Fruit fly (Drosophila melanogaster) whole organism, embryonic: Measurements from ENCODE around the gene Atx2.

ENCODE experiments used
- Atf6 ChIP-seq: fragments of 200-800 bp; sonication (Bioruptor generic); IDR thresholded peaks from 2 replicates; pipeline ENCODE4 v1.3.6; 2022; ENCODE audit warnings: missing biosample characterization, missing genetic modification characterization
- BtbVII ChIP-seq: fragments of 200-800 bp; sonication (Bioruptor generic); optimal IDR thresholded peaks from 3 replicates; lab custom pipeline; 2017; ENCODE audit warnings: missing biosample characterization, mild to moderate bottlenecking, missing genetic modification characterization
- CG10274 ChIP-seq: fragments of 200-800 bp; sonication (Bioruptor generic); optimal IDR thresholded peaks from 3 replicates; lab custom pipeline; 2017; ENCODE audit warnings: missing biosample characterization, mild to moderate bottlenecking, missing genetic modification characterization
- CG10543 ChIP-seq: fragments of 200-800 bp; sonication (Bioruptor generic); optimal IDR thresholded peaks from 3 replicates; lab custom pipeline; 2017; ENCODE audit warnings: missing biosample characterization, mild to moderate bottlenecking, missing genetic modification characterization, moderate library complexity
- CG10654 ChIP-seq: fragments of 200-800 bp; sonication (Bioruptor generic); optimal IDR thresholded peaks from 2 replicates; lab custom pipeline; 2016; ENCODE audit warnings: missing biosample characterization, missing genetic modification characterization
- CG11695 ChIP-seq: fragments of 200-800 bp; sonication (Bioruptor generic); IDR thresholded peaks from 3 replicates; pipeline ENCODE4 v1.3.6; 2022; ENCODE audit warnings: missing biosample characterization, missing genetic modification characterization
- CG15011 ChIP-seq: fragments of 200-800 bp; sonication (Bioruptor generic); optimal IDR thresholded peaks from 3 replicates; lab custom pipeline; 2018; ENCODE audit warnings: missing biosample characterization, mild to moderate bottlenecking, missing genetic modification characterization
- CG1529 ChIP-seq: fragments of 200-800 bp; sonication (Bioruptor generic); optimal IDR thresholded peaks from 3 replicates; lab custom pipeline; 2018; ENCODE audit warnings: missing biosample characterization, missing genetic modification characterization
- CG17361 ChIP-seq: fragments of 200-800 bp; sonication (Bioruptor generic); IDR thresholded peaks from 3 replicates; pipeline ENCODE4 v1.3.6; 2022; ENCODE audit warnings: missing biosample characterization, missing genetic modification characterization
- CG17568 ChIP-seq: fragments of 200-800 bp; sonication (Bioruptor generic); optimal IDR thresholded peaks from 2 replicates; lab custom pipeline; 2018; ENCODE audit warnings: missing biosample characterization, mild to moderate bottlenecking, missing genetic modification characterization, moderate library complexity
- CG17829 ChIP-seq: fragments of 200-800 bp; optimal IDR thresholded peaks from 2 replicates; lab custom pipeline; 2019; ENCODE audit warnings: missing biosample characterization, mild to moderate bottlenecking, missing genetic modification characterization, moderate library complexity
- CG18476 ChIP-seq: fragments of 200-800 bp; sonication (Bioruptor generic); optimal IDR thresholded peaks from 2 replicates; lab custom pipeline; 2016; ENCODE audit warnings: missing biosample characterization, mild to moderate bottlenecking, missing genetic modification characterization
- CG32767 ChIP-seq: fragments of 200-800 bp; sonication (Bioruptor generic); IDR thresholded peaks from 2 replicates; pipeline ENCODE4 v1.3.6; 2022; ENCODE audit warnings: missing biosample characterization, missing genetic modification characterization
- CG32772 ChIP-seq: fragments of 200-800 bp; sonication (Bioruptor generic); IDR thresholded peaks from 2 replicates; pipeline ENCODE4 v1.3.6; 2022; ENCODE audit warnings: missing biosample characterization, missing genetic modification characterization
- CG3838 ChIP-seq: fragments of 200-800 bp; sonication (Bioruptor generic); optimal IDR thresholded peaks from 3 replicates; lab custom pipeline; 2016; ENCODE audit warnings: missing biosample characterization, missing genetic modification characterization
- CG42726 ChIP-seq: fragments of 200-800 bp; sonication (Bioruptor generic); IDR thresholded peaks from 2 replicates; pipeline ENCODE4 v1.3.6; 2022; ENCODE audit warnings: missing biosample characterization, missing genetic modification characterization; ENCODE audit not compliant: partially characterized antibody
- CG5180 ChIP-seq: fragments of 200-800 bp; sonication (Bioruptor generic); optimal IDR thresholded peaks from 3 replicates; lab custom pipeline; 2017; ENCODE audit warnings: missing biosample characterization, missing genetic modification characterization, mild to moderate bottlenecking, moderate library complexity, missing genetic modification reagents
- CG5953 ChIP-seq: fragments of 200-800 bp; sonication (Bioruptor generic); IDR thresholded peaks from 2 replicates; pipeline ENCODE4 v1.3.6; 2022; ENCODE audit warnings: missing biosample characterization, missing genetic modification characterization
- CG6175 ChIP-seq: fragments of 200-800 bp; sonication (Bioruptor generic); IDR thresholded peaks from 3 replicates; pipeline ENCODE4 v1.3.6; 2022; ENCODE audit warnings: missing biosample characterization, missing genetic modification characterization
- CG6813 ChIP-seq: fragments of 200-800 bp; sonication (Bioruptor generic); optimal IDR thresholded peaks from 2 replicates; lab custom pipeline; 2017; ENCODE audit warnings: missing biosample characterization, missing genetic modification characterization, mild to moderate bottlenecking, moderate library complexity, missing genetic modification reagents
- CG8089 ChIP-seq: fragments of 200-800 bp; sonication (Bioruptor generic); optimal IDR thresholded peaks from 3 replicates; lab custom pipeline; 2016; ENCODE audit warnings: missing biosample characterization, missing genetic modification characterization
- D ChIP-seq, 2 experiments: fragments of 200-800 bp in 1 of 2; fragments of >200 bp in 1 of 2; sonication (Bioruptor generic) in 1 of 2; optimal IDR thresholded peaks; 2 replicates in 1 of 2; 3 replicates in 1 of 2; lab custom pipeline; 2017; ENCODE audit warnings: mild to moderate bottlenecking in 1 of 2, missing biosample characterization in 1 of 2, missing genetic modification characterization in 1 of 2, missing genetic modification reagents in 1 of 2
- Doc3 ChIP-seq: fragments of 200-800 bp; sonication (Bioruptor generic); IDR thresholded peaks from 3 replicates; pipeline ENCODE4 v1.3.6; 2022; ENCODE audit warnings: missing biosample characterization, missing genetic modification characterization; ENCODE audit not compliant: partially characterized antibody
- Fer2 ChIP-seq: fragments of 200-800 bp; sonication (Bioruptor generic); optimal IDR thresholded peaks from 2 replicates; lab custom pipeline; 2018; ENCODE audit warnings: missing biosample characterization, mild to moderate bottlenecking, missing genetic modification characterization, moderate library complexity
- HmgD ChIP-seq: fragments of 200-800 bp; sonication (Bioruptor generic); optimal IDR thresholded peaks from 3 replicates; lab custom pipeline; 2016; ENCODE audit warnings: missing biosample characterization, missing genetic modification characterization
- Mrtf ChIP-seq: fragments of 200-800 bp; sonication (Bioruptor generic); IDR thresholded peaks from 3 replicates; pipeline ENCODE4 v1.3.6; 2022; ENCODE audit warnings: missing biosample characterization, missing genetic modification characterization
- Nf-YB ChIP-seq: fragments of 200-800 bp; sonication (Bioruptor generic); optimal IDR thresholded peaks from 3 replicates; lab custom pipeline; 2019; ENCODE audit warnings: missing biosample characterization, mild to moderate bottlenecking, missing genetic modification characterization, moderate library complexity
- Nf-YC ChIP-seq: fragments of 200-800 bp; optimal IDR thresholded peaks from 3 replicates; lab custom pipeline; 2019; ENCODE audit warnings: missing biosample characterization, mild to moderate bottlenecking, missing genetic modification characterization, moderate library complexity
- Poxn ChIP-seq: fragments of 200-800 bp; sonication (Bioruptor generic); IDR thresholded peaks from 2 replicates; pipeline ENCODE4 v1.3.6; 2022; ENCODE audit warnings: missing biosample characterization, missing genetic modification characterization
- Rx ChIP-seq: fragments of 200-800 bp; sonication (Bioruptor generic); IDR thresholded peaks from 2 replicates; pipeline ENCODE4 v1.3.6; 2022; ENCODE audit warnings: missing biosample characterization, missing genetic modification characterization
- Scr ChIP-seq: fragments of 200-800 bp; sonication (Bioruptor generic); IDR thresholded peaks from 2 replicates; pipeline ENCODE4 v1.3.6; 2022; ENCODE audit warnings: missing biosample characterization, missing genetic modification characterization; ENCODE audit not compliant: partially characterized antibody
- Sox102F ChIP-seq: fragments of 200-800 bp; sonication (Bioruptor generic); optimal IDR thresholded peaks from 2 replicates; lab custom pipeline; 2018; ENCODE audit warnings: missing biosample characterization, mild to moderate bottlenecking, missing genetic modification characterization, moderate library complexity
- Sry-δ ChIP-seq: fragments of 200-800 bp; sonication (Bioruptor generic); optimal IDR thresholded peaks from 2 replicates; lab custom pipeline; 2016; ENCODE audit warnings: missing biosample characterization, missing genetic modification characterization
- aop ChIP-seq: fragments of 200-800 bp; sonication (Bioruptor generic); IDR thresholded peaks from 2 replicates; pipeline ENCODE4 v1.3.6; 2022; ENCODE audit warnings: missing biosample characterization, missing genetic modification characterization
- ase ChIP-seq: fragments of 200-800 bp; sonication (Bioruptor generic); IDR thresholded peaks from 3 replicates; pipeline ENCODE4 v1.3.6; 2022; ENCODE audit warnings: missing biosample characterization, missing genetic modification characterization
- crol ChIP-seq: fragments of 200-800 bp; sonication (Bioruptor generic); IDR thresholded peaks from 2 replicates; pipeline ENCODE4 v1.3.6; 2022; ENCODE audit warnings: missing biosample characterization, missing genetic modification characterization
- cwo ChIP-seq: fragments of 200-800 bp; sonication (Bioruptor generic); optimal IDR thresholded peaks from 3 replicates; lab custom pipeline; 2017; ENCODE audit warnings: missing biosample characterization, missing genetic modification characterization, mild to moderate bottlenecking, moderate library complexity, missing genetic modification reagents
- dimm ChIP-seq: fragments of 200-800 bp; sonication (Bioruptor generic); IDR thresholded peaks from 2 replicates; pipeline ENCODE4 v1.3.6; 2022; ENCODE audit warnings: missing biosample characterization, missing genetic modification characterization
- ewg ChIP-seq: fragments of 200-800 bp; sonication (Bioruptor generic); optimal IDR thresholded peaks from 3 replicates; lab custom pipeline; 2017; ENCODE audit warnings: mild to moderate bottlenecking, missing biosample characterization, missing genetic modification reagents, missing genetic modification characterization
- fd102C ChIP-seq: fragments of 200-800 bp; sonication (Bioruptor generic); optimal IDR thresholded peaks from 2 replicates; lab custom pipeline; 2018; ENCODE audit warnings: missing biosample characterization, mild to moderate bottlenecking, missing genetic modification characterization, moderate library complexity
- fru ChIP-seq: fragments of >200 bp; optimal IDR thresholded peaks from 2 replicates; lab custom pipeline; 2017
- fu2 ChIP-seq: fragments of 200-800 bp; sonication (Bioruptor generic); optimal IDR thresholded peaks from 2 replicates; lab custom pipeline; 2016; ENCODE audit warnings: missing biosample characterization, missing genetic modification characterization
- gfzf ChIP-seq: fragments of 200-800 bp; sonication (Bioruptor generic); optimal IDR thresholded peaks from 2 replicates; lab custom pipeline; 2016; ENCODE audit warnings: missing biosample characterization, mild to moderate bottlenecking, missing genetic modification characterization, moderate library complexity
- luna ChIP-seq: fragments of 200-800 bp; sonication (Bioruptor generic); optimal IDR thresholded peaks from 2 replicates; lab custom pipeline; 2016; ENCODE audit warnings: missing biosample characterization, missing genetic modification characterization
- nau ChIP-seq: fragments of 200-800 bp; sonication (Bioruptor generic); optimal IDR thresholded peaks from 3 replicates; lab custom pipeline; 2017; ENCODE audit warnings: missing biosample characterization, mild to moderate bottlenecking, missing genetic modification characterization, missing genetic modification reagents
- nom ChIP-seq: fragments of 200-800 bp; sonication (Bioruptor generic); optimal IDR thresholded peaks from 2 replicates; lab custom pipeline; 2017; ENCODE audit warnings: missing biosample characterization, missing genetic modification characterization, mild to moderate bottlenecking, moderate library complexity, missing genetic modification reagents
- org-1 ChIP-seq: fragments of 200-800 bp; sonication (Bioruptor generic); optimal IDR thresholded peaks from 2 replicates; lab custom pipeline; 2017; ENCODE audit warnings: missing biosample characterization, missing genetic modification characterization
- repo ChIP-seq: fragments of 200-800 bp; sonication (Bioruptor generic); optimal IDR thresholded peaks from 2 replicates; lab custom pipeline; 2016; ENCODE audit warnings: missing biosample characterization, missing genetic modification characterization
- rib ChIP-seq: fragments of 200-800 bp; sonication (Bioruptor generic); IDR thresholded peaks from 2 replicates; pipeline ENCODE4 v1.3.6; 2022; ENCODE audit warnings: missing biosample characterization, missing genetic modification characterization
- tio ChIP-seq: fragments of 200-800 bp; sonication (Bioruptor generic); optimal IDR thresholded peaks from 2 replicates; lab custom pipeline; 2017; ENCODE audit warnings: missing biosample characterization, missing genetic modification characterization, inconsistent platforms
- tll ChIP-seq, 2 experiments: fragments of 200-800 bp in 1 of 2; fragments of >200 bp in 1 of 2; sonication (Bioruptor generic) in 1 of 2; optimal IDR thresholded peaks; 2 replicates each; lab custom pipeline; 2017 to 2019; ENCODE audit warnings: missing biosample characterization in 2 of 2, missing genetic modification characterization in 2 of 2, mild to moderate bottlenecking in 1 of 2, moderate library complexity in 1 of 2

The Atx2 gene

DNA sequence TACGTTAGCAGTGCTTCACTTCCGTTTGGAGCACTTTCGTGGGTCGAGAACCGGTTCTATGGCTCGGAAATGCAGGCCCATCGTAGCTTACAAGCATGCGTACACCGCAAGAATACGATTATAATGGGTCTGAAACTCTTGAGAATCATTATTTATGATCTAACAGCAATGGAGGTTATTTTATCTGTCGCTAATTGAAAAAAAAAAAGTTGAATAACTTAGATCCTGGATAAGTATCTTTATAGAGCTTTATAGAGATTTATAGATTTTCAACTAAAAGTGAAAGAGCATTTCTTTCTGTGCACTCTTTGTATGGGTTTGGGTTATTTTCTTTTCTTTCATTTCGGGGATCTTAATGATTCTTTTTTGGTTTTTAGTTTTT, 19.6 kb downstream of the Atx2 start (continued):
- TF ChIP-seq CG6175 (GFP tag; lab: Robert Waterston, UW), result no peak
- TF ChIP-seq CG10654 (GFP tag; lab: Kevin White, UChicago), result no peak
- no peak for TF ChIP-seq Sry-δ (GFP tag; lab: Kevin White, UChicago)
- TF ChIP-seq CG1529 (GFP tag; lab: Kevin White, UChicago), result peak; percentile 56
- TF ChIP-seq CG10274 (GFP tag; lab: Kevin White, UChicago), result no peak
- no peak for TF ChIP-seq cwo (GFP tag; lab: Kevin White, UChicago)
- no peak for TF ChIP-seq Poxn
- TF ChIP-seq nau (GFP tag; lab: Kevin White, UChicago), result no peak
- no peak for TF ChIP-seq BtbVII (GFP tag; lab: Kevin White, UChicago)
- no peak for TF ChIP-seq fu2 (GFP tag; lab: Kevin White, UChicago)
- no peak for TF ChIP-seq CG15011 (GFP tag; lab: Kevin White, UChicago)
- TF ChIP-seq Doc3 (GFP tag; lab: Robert Waterston, UW), result no peak
- no peak for TF ChIP-seq rib (GFP tag; lab: Robert Waterston, UW)
- TF ChIP-seq nom (GFP tag; lab: Kevin White, UChicago), result no peak
- TF ChIP-seq tio (GFP tag; lab: Kevin White, UChicago), result peak; percentile 42
- no peak; the same call in 2 of the 3 replicates for TF ChIP-seq Mrtf (GFP tag; lab: Robert Waterston, UW)
- TF ChIP-seq CG6813 (GFP tag; lab: Kevin White, UChicago), result no peak
- no peak for TF ChIP-seq fru (lab: Kevin White, UChicago)
- no peak for TF ChIP-seq CG5180 (GFP tag; lab: Kevin White, UChicago)
- no peak for TF ChIP-seq Rx (GFP tag; lab: Robert Waterston, UW)
- peak; percentile 39 for TF ChIP-seq CG8089 (GFP tag; lab: Kevin White, UChicago)
- peak; percentile 14 for TF ChIP-seq Nf-YB (GFP tag; lab: Kevin White, UChicago)
- TF ChIP-seq ewg, result peak; percentile 33
- TF ChIP-seq D (optimal IDR thresholded peaks at IDR 0.05; lab: Kevin White, UChicago), result no peak
- TF ChIP-seq D (GFP tag; optimal IDR thresholded peaks at IDR 0.05; lab: Kevin White, UChicago), result peak; percentile 43
- no peak for TF ChIP-seq luna (GFP tag; lab: Kevin White, UChicago)
- TF ChIP-seq CG32772 (GFP tag; lab: Robert Waterston, UW), result peak; percentile 43; the same call in 1 of the 2 replicates
- no peak for TF ChIP-seq Nf-YC
- TF ChIP-seq CG5953 (GFP tag; lab: Robert Waterston, UW), result no peak
- no peak for TF ChIP-seq repo (GFP tag; lab: Kevin White, UChicago)
- no peak for TF ChIP-seq CG18476 (GFP tag; lab: Kevin White, UChicago)
- no peak for TF ChIP-seq dimm
- no peak for TF ChIP-seq CG3838 (GFP tag; lab: Kevin White, UChicago)
- TF ChIP-seq crol (GFP tag; lab: Robert Waterston, UW), result no peak
- peak; percentile 56 for TF ChIP-seq Sox102F
- TF ChIP-seq fd102C (GFP tag; lab: Kevin White, UChicago), result no peak
- no peak for TF ChIP-seq CG11695 (GFP tag; lab: Robert Waterston, UW)
- TF ChIP-seq Atf6, result no peak
- TF ChIP-seq HmgD (GFP tag; lab: Kevin White, UChicago), result no peak
- no peak for TF ChIP-seq tll (GFP tag; optimal IDR thresholded peaks at IDR 0.05; lab: Kevin White, UChicago)
- TF ChIP-seq CG17361 (GFP tag; lab: Robert Waterston, UW), result peak; percentile 77
- peak; percentile 73 for TF ChIP-seq CG17829 (tag; lab: Kevin White, UChicago)
- TF ChIP-seq org-1, result no peak
- no peak for TF ChIP-seq gfzf (GFP tag; lab: Kevin White, UChicago)
- TF ChIP-seq CG10543, result no peak
- TF ChIP-seq aop (GFP tag; lab: Robert Waterston, UW), result no peak
- no peak for TF ChIP-seq Fer2 (tag; lab: Kevin White, UChicago)
- no peak for TF ChIP-seq Scr
- peak; percentile 17; the same call in 1 of the 2 replicates for TF ChIP-seq CG32767
- TF ChIP-seq CG42726 (GFP tag; lab: Robert Waterston, UW), result no peak
- no peak for TF ChIP-seq CG17568 (GFP tag; lab: Kevin White, UChicago)
- TF ChIP-seq ase, result no peak
